Worm (Caenorhabditis elegans) whole organism, early embryonic: ENCODE data around the gene Y44A6D.7.

Experiments used
- B0310.2 ChIP-seq: sonication (generic microtip); optimal IDR thresholded peaks from 2 replicates; lab custom pipeline; 2016; ENCODE audit warnings: mild to moderate bottlenecking, missing genetic modification characterization, missing compliant biosample characterization
- aly-1 ChIP-seq: sonication (generic microtip); optimal IDR thresholded peaks from 2 replicates; lab custom pipeline; 2016; ENCODE audit warnings: missing genetic modification characterization, missing compliant biosample characterization
- ama-1 ChIP-seq: fragments of 150-350 bp; optimal IDR thresholded peaks from 2 replicates; lab custom pipeline; 2014
- ceh-36 ChIP-seq: sonication (generic microtip); optimal IDR thresholded peaks from 2 replicates; lab custom pipeline; 2016; ENCODE audit warnings: missing genetic modification characterization, inconsistent platforms, missing compliant biosample characterization
- hmbx-1 ChIP-seq: sonication (generic microtip); optimal IDR thresholded peaks from 2 replicates; lab custom pipeline; 2016; ENCODE audit warnings: mild to moderate bottlenecking, missing genetic modification characterization, missing compliant biosample characterization
- hnd-1 ChIP-seq: sonication (generic microtip); optimal IDR thresholded peaks from 2 replicates; lab custom pipeline; 2016; ENCODE audit warnings: missing genetic modification characterization, missing compliant biosample characterization
- scrt-1 ChIP-seq: fragments of 200-800 bp; sonication (Bioruptor generic); IDR thresholded peaks from 2 replicates; pipeline ENCODE4 v1.3.6; 2022; ENCODE audit warnings: missing genetic modification characterization, missing compliant biosample characterization
- tbx-37 ChIP-seq: fragments of 200-800 bp; sonication (Bioruptor generic); conservative IDR thresholded peaks from 2 replicates; pipeline ENCODE4 v1.3.6; 2022; ENCODE audit warnings: missing genetic modification reagents, missing genetic modification characterization, missing compliant biosample characterization

- TF ChIP-seq ama-1 (lab: Kevin White, UChicago) (no peak), ceh-36 (no peak), tbx-37 (no peak), aly-1 (tag; lab: Kevin White, UChicago) (no peak), hmbx-1 (tag; lab: Kevin White, UChicago) (no peak), hnd-1 (no peak), scrt-1 (no peak), B0310.2 (tag; lab: Kevin White, UChicago) (no peak)
Observed at ce11 chrV:20780400-20780799, 34.1 kb upstream of the Y44A6D.7 start, which contains the start of gene hif-1.
